Fruit fly (Drosophila melanogaster) whole organism, embryonic: Measurements from ENCODE around the gene Nasp.
A peak's percentile ranks its signal among the peaks of the same experiment; 100 is the strongest.

Source experiments
- Antp ChIP-seq: fragments of 200-800 bp; sonication (Bioruptor generic); optimal IDR thresholded peaks from 3 replicates; lab custom pipeline; 2016; ENCODE audit warnings: missing biosample characterization, missing genetic modification characterization
- Atf3 ChIP-seq: fragments of 200-800 bp; sonication (Bioruptor generic); optimal IDR thresholded peaks from 3 replicates; lab custom pipeline; 2016; ENCODE audit warnings: missing biosample characterization, missing genetic modification characterization
- CG11695 ChIP-seq: fragments of 200-800 bp; sonication (Bioruptor generic); IDR thresholded peaks from 3 replicates; pipeline ENCODE4 v1.3.6; 2022; ENCODE audit warnings: missing biosample characterization, missing genetic modification characterization
- CG12219 ChIP-seq: fragments of 200-800 bp; sonication (Bioruptor generic); optimal IDR thresholded peaks from 3 replicates; lab custom pipeline; 2018; ENCODE audit warnings: missing biosample characterization, mild to moderate bottlenecking, missing genetic modification characterization
- CG13287 ChIP-seq: fragments of 200-800 bp; sonication (Bioruptor generic); IDR thresholded peaks from 2 replicates; pipeline ENCODE4 v1.3.6; 2022; ENCODE audit warnings: missing biosample characterization, missing genetic modification characterization; ENCODE audit not compliant: partially characterized antibody
- CG14860 ChIP-seq: fragments of 200-800 bp; sonication (Bioruptor generic); IDR thresholded peaks from 3 replicates; pipeline ENCODE4 v1.3.6; 2022; ENCODE audit warnings: missing biosample characterization, missing genetic modification characterization; ENCODE audit not compliant: partially characterized antibody
- CG1529 ChIP-seq: fragments of 200-800 bp; sonication (Bioruptor generic); optimal IDR thresholded peaks from 3 replicates; lab custom pipeline; 2018; ENCODE audit warnings: missing biosample characterization, missing genetic modification characterization
- CG1602 ChIP-seq: fragments of 200-800 bp; sonication (Bioruptor generic); optimal IDR thresholded peaks from 3 replicates; lab custom pipeline; 2016; ENCODE audit warnings: missing biosample characterization, missing genetic modification characterization
- CG1647 ChIP-seq: fragments of 200-800 bp; sonication (Bioruptor generic); optimal IDR thresholded peaks from 3 replicates; lab custom pipeline; 2016; ENCODE audit warnings: missing biosample characterization, missing genetic modification characterization
- CG17912 ChIP-seq: fragments of 200-800 bp; sonication (Bioruptor generic); optimal IDR thresholded peaks from 2 replicates; lab custom pipeline; 2018; ENCODE audit warnings: missing biosample characterization, mild to moderate bottlenecking, missing genetic modification characterization
- CG31224 ChIP-seq: fragments of 200-800 bp; sonication (Bioruptor generic); IDR thresholded peaks from 2 replicates; pipeline ENCODE4 v1.3.6; 2022; ENCODE audit warnings: missing biosample characterization, missing genetic modification characterization
- CG34224 ChIP-seq: fragments of 200-800 bp; sonication (Bioruptor generic); IDR thresholded peaks from 3 replicates; pipeline ENCODE4 v1.3.6; 2022; ENCODE audit warnings: missing biosample characterization, missing genetic modification characterization; ENCODE audit not compliant: partially characterized antibody
- CG43689 ChIP-seq: fragments of 200-800 bp; sonication (Bioruptor generic); IDR thresholded peaks from 2 replicates; pipeline ENCODE4 v1.3.6; 2022; ENCODE audit warnings: missing biosample characterization, missing genetic modification characterization
- CG4730 ChIP-seq: fragments of 200-800 bp; sonication (Bioruptor generic); IDR thresholded peaks from 2 replicates; pipeline ENCODE4 v1.3.6; 2022; ENCODE audit warnings: missing biosample characterization, missing genetic modification characterization
- CG5245 ChIP-seq: fragments of 200-800 bp; sonication (Bioruptor generic); optimal IDR thresholded peaks from 3 replicates; lab custom pipeline; 2016; ENCODE audit warnings: missing biosample characterization, missing genetic modification characterization
- CG7556 ChIP-seq: fragments of 200-800 bp; sonication (Bioruptor generic); optimal IDR thresholded peaks from 2 replicates; lab custom pipeline; 2017; ENCODE audit warnings: missing biosample characterization, mild to moderate bottlenecking, missing genetic modification characterization
- CkIIα-i1 ChIP-seq: fragments of 200-800 bp; sonication (Bioruptor generic); IDR thresholded peaks from 2 replicates; pipeline ENCODE4 v1.3.6; 2022; ENCODE audit warnings: missing biosample characterization, missing genetic modification characterization
- CoRest ChIP-seq: fragments of 200-800 bp; sonication (Bioruptor generic); optimal IDR thresholded peaks from 3 replicates; lab custom pipeline; 2018; ENCODE audit warnings: missing biosample characterization, mild to moderate bottlenecking, missing genetic modification characterization, moderate library complexity
- Deaf1 ChIP-seq: fragments of 200-800 bp; optimal IDR thresholded peaks from 3 replicates; lab custom pipeline; 2019; ENCODE audit warnings: missing biosample characterization, mild to moderate bottlenecking, missing genetic modification characterization, moderate library complexity
- Doc2 ChIP-seq: fragments of 200-800 bp; sonication (Bioruptor generic); IDR thresholded peaks from 2 replicates; pipeline ENCODE4 v1.3.6; 2022; ENCODE audit warnings: missing biosample characterization, missing genetic modification characterization
- Gug ChIP-seq: fragments of 200-800 bp; sonication (Bioruptor generic); IDR thresholded peaks from 4 replicates; pipeline ENCODE4 v1.3.6; 2022; ENCODE audit warnings: missing biosample characterization, missing genetic modification characterization
- MESR4 ChIP-seq: fragments of 200-800 bp; sonication (Bioruptor generic); optimal IDR thresholded peaks from 2 replicates; lab custom pipeline; 2018; ENCODE audit warnings: missing biosample characterization, mild to moderate bottlenecking, missing genetic modification characterization, moderate library complexity
- Mad ChIP-seq: fragments of 200-800 bp; sonication (Bioruptor generic); optimal IDR thresholded peaks from 2 replicates; lab custom pipeline; 2016; ENCODE audit warnings: missing biosample characterization, missing genetic modification characterization
- Mes4 ChIP-seq: fragments of 200-800 bp; sonication (Bioruptor generic); optimal IDR thresholded peaks from 2 replicates; lab custom pipeline; 2016; ENCODE audit warnings: missing biosample characterization, missing genetic modification characterization
- Mrtf ChIP-seq: fragments of 200-800 bp; sonication (Bioruptor generic); IDR thresholded peaks from 3 replicates; pipeline ENCODE4 v1.3.6; 2022; ENCODE audit warnings: missing biosample characterization, missing genetic modification characterization
- NFAT ChIP-seq: fragments of 200-800 bp; sonication (Bioruptor generic); IDR thresholded peaks from 2 replicates; pipeline ENCODE4 v1.3.6; 2022; ENCODE audit warnings: missing biosample characterization, missing genetic modification characterization
- Poxn ChIP-seq: fragments of 200-800 bp; sonication (Bioruptor generic); IDR thresholded peaks from 2 replicates; pipeline ENCODE4 v1.3.6; 2022; ENCODE audit warnings: missing biosample characterization, missing genetic modification characterization
- Scr ChIP-seq: fragments of 200-800 bp; sonication (Bioruptor generic); IDR thresholded peaks from 2 replicates; pipeline ENCODE4 v1.3.6; 2022; ENCODE audit warnings: missing biosample characterization, missing genetic modification characterization; ENCODE audit not compliant: partially characterized antibody
- al ChIP-seq: fragments of 200-800 bp; sonication (Bioruptor generic); IDR thresholded peaks from 2 replicates; pipeline ENCODE4 v1.3.6; 2022; ENCODE audit warnings: missing biosample characterization, missing genetic modification characterization
- bcd ChIP-seq: fragments of 200-800 bp; sonication (Bioruptor generic); optimal IDR thresholded peaks from 2 replicates; lab custom pipeline; 2017; ENCODE audit warnings: missing biosample characterization, mild to moderate bottlenecking, missing genetic modification characterization
- cad ChIP-seq: fragments of >200 bp; optimal IDR thresholded peaks from 2 replicates; lab custom pipeline; 2017; ENCODE audit warnings: missing biosample characterization, missing genetic modification characterization
- dmrt99B ChIP-seq: fragments of 200-800 bp; sonication (Bioruptor generic); optimal IDR thresholded peaks from 2 replicates; lab custom pipeline; 2018; ENCODE audit warnings: missing biosample characterization, mild to moderate bottlenecking, missing genetic modification characterization, moderate library complexity
- gem ChIP-seq: fragments of 200-800 bp; sonication (Bioruptor generic); optimal IDR thresholded peaks from 2 replicates; lab custom pipeline; 2019; ENCODE audit warnings: missing biosample characterization, mild to moderate bottlenecking, missing genetic modification characterization, moderate library complexity
- grau ChIP-seq: fragments of 200-800 bp; optimal IDR thresholded peaks from 3 replicates; lab custom pipeline; 2019; ENCODE audit warnings: missing biosample characterization, mild to moderate bottlenecking, missing genetic modification characterization, moderate library complexity
- hkb ChIP-seq, 2 experiments: fragments of 200-800 bp in 1 of 2; fragments of >200 bp in 1 of 2; sonication (Bioruptor generic) in 1 of 2; IDR thresholded peaks in 1 of 2; optimal IDR thresholded peaks in 1 of 2; 2 replicates each; pipeline versions ENCODE4 v1.3.6 to Lab custom; 2017 to 2022; ENCODE audit warnings: missing biosample characterization in 1 of 2, missing genetic modification characterization in 1 of 2
- insv ChIP-seq, 2 experiments: fragments of 200-800 bp; sonication (Bioruptor generic); optimal IDR thresholded peaks; 3 replicates each; lab custom pipeline; 2016 to 2018; ENCODE audit warnings: missing biosample characterization in 2 of 2, missing genetic modification characterization in 2 of 2
- jing ChIP-seq: fragments of 200-800 bp; sonication (Bioruptor generic); optimal IDR thresholded peaks from 2 replicates; lab custom pipeline; 2018; ENCODE audit warnings: missing biosample characterization, mild to moderate bottlenecking, missing genetic modification characterization
- luna ChIP-seq: fragments of 200-800 bp; sonication (Bioruptor generic); optimal IDR thresholded peaks from 2 replicates; lab custom pipeline; 2016; ENCODE audit warnings: missing biosample characterization, missing genetic modification characterization
- mirr ChIP-seq: fragments of 200-800 bp; sonication (Bioruptor generic); optimal IDR thresholded peaks from 3 replicates; lab custom pipeline; 2018; ENCODE audit warnings: missing biosample characterization, mild to moderate bottlenecking, missing genetic modification characterization
- nerfin-2 ChIP-seq: fragments of 200-800 bp; sonication (Bioruptor generic); IDR thresholded peaks from 2 replicates; pipeline ENCODE4 v1.3.6; 2022; ENCODE audit warnings: missing biosample characterization, missing genetic modification characterization; ENCODE audit not compliant: partially characterized antibody
- odd ChIP-seq: fragments of 200-800 bp; sonication (Bioruptor generic); optimal IDR thresholded peaks from 2 replicates; lab custom pipeline; 2017; ENCODE audit warnings: missing biosample characterization, mild to moderate bottlenecking, missing genetic modification characterization
- p53 ChIP-seq: fragments of 200-800 bp; sonication (Bioruptor generic); optimal IDR thresholded peaks from 2 replicates; lab custom pipeline; 2016; ENCODE audit warnings: missing biosample characterization, missing genetic modification characterization
- ranshi ChIP-seq: fragments of 200-800 bp; sonication (Bioruptor generic); IDR thresholded peaks from 2 replicates; pipeline ENCODE4 v1.3.6; 2022; ENCODE audit warnings: missing biosample characterization, missing genetic modification characterization
- sc ChIP-seq, 3 experiments: fragments of >200 bp in 2 of 3; fragments of 200-800 bp in 1 of 3; sonication (Bioruptor generic) in 1 of 3; optimal IDR thresholded peaks; 2 replicates in 2 of 3; 3 replicates in 1 of 3; lab custom pipeline; 2017; ENCODE audit warnings: mild to moderate bottlenecking in 1 of 3, missing biosample characterization in 1 of 3, missing genetic modification characterization in 1 of 3, missing genetic modification reagents in 1 of 3
- slbo ChIP-seq: fragments of 200-800 bp; sonication (Bioruptor generic); IDR thresholded peaks from 2 replicates; pipeline ENCODE4 v1.3.6; 2022; ENCODE audit warnings: missing biosample characterization, missing genetic modification characterization
- ssp ChIP-seq: fragments of 200-800 bp; sonication (Bioruptor generic); IDR thresholded peaks from 2 replicates; pipeline ENCODE4 v1.3.6; 2022; ENCODE audit warnings: missing biosample characterization, missing genetic modification characterization
- trem ChIP-seq: fragments of 200-800 bp; optimal IDR thresholded peaks from 3 replicates; lab custom pipeline; 2019; ENCODE audit warnings: missing biosample characterization, mild to moderate bottlenecking, missing genetic modification characterization, moderate library complexity
- zen ChIP-seq: fragments of 200-800 bp; sonication (Bioruptor generic); optimal IDR thresholded peaks from 3 replicates; lab custom pipeline; 2018; ENCODE audit warnings: missing biosample characterization, mild to moderate bottlenecking, missing genetic modification characterization, moderate library complexity

Gene Nasp

dm6 chr3R:8731597-8732263 is 15.9 kb upstream of the Nasp start, which contains the start of the genes M1BP and CG8202 (continued):
- TF ChIP-seq zen (tag; lab: Kevin White, UChicago) (peak; percentile 83), odd (GFP tag; lab: Kevin White, UChicago) (peak; percentile 92), dmrt99B (tag; lab: Kevin White, UChicago) (peak; percentile 91), MESR4 (GFP tag; lab: Kevin White, UChicago) (peak; percentile 40), al (peak; percentile 73), Mad (peak; percentile 70), trem (tag; lab: Kevin White, UChicago) (peak; percentile 87), grau (tag; lab: Kevin White, UChicago) (peak; percentile 94), slbo (GFP tag; lab: Robert Waterston, UW) (peak; percentile 85), CG11695 (GFP tag; lab: Robert Waterston, UW) (peak; percentile 70; the same call in 2 of the 3 replicates), Antp (GFP tag; lab: Kevin White, UChicago) (peak; percentile 71), Doc2 (GFP tag; lab: Robert Waterston, UW) (peak; percentile 34; the same call in 1 of the 2 replicates), CG7556 (GFP tag; lab: Kevin White, UChicago) (peak; percentile 96), insv (GFP tag; optimal IDR thresholded peaks at IDR 0.05; lab: Kevin White, UChicago) (peak in 1 of 2 experiments; percentile 74), cad (GFP tag; lab: Kevin White, UChicago) (no peak), CG14860 (GFP tag; lab: Robert Waterston, UW) (no peak), CG31224 (GFP tag; lab: Robert Waterston, UW) (peak; percentile 52), CG12219 (GFP tag; lab: Kevin White, UChicago) (peak; percentile 53), CG1529 (GFP tag; lab: Kevin White, UChicago) (peak; percentile 64), CG13287 (GFP tag; lab: Robert Waterston, UW) (no peak), CkIIα-i1 (GFP tag; lab: Robert Waterston, UW) (0 out of 2 replicates have a peak, but pooled peaks have one; percentile 7), sc (optimal IDR thresholded peaks at IDR 0.05; lab: Kevin White, UChicago) (no peak), sc (GFP tag; optimal IDR thresholded peaks at IDR 0.05; lab: Kevin White, UChicago) (peak; percentile 86), jing (GFP tag; lab: Kevin White, UChicago) (no peak), CG34224 (no peak), CG4730 (GFP tag; lab: Robert Waterston, UW) (peak; percentile 71), ssp (GFP tag; lab: Robert Waterston, UW) (peak; percentile 56; the same call in 1 of the 2 replicates), Deaf1 (tag; lab: Kevin White, UChicago) (no peak), Mes4 (GFP tag; lab: Kevin White, UChicago) (peak; percentile 47), CG1602 (GFP tag; lab: Kevin White, UChicago) (peak; percentile 88), Poxn (no peak), bcd (GFP tag; lab: Kevin White, UChicago) (peak; percentile 90), CG17912 (peak; percentile 68), nerfin-2 (no peak), NFAT (peak; percentile 81), gem (tag; lab: Kevin White, UChicago) (peak; percentile 96), p53 (GFP tag; lab: Kevin White, UChicago) (no peak), CoRest (peak; percentile 97), Atf3 (GFP tag; lab: Kevin White, UChicago) (no peak), luna (GFP tag; lab: Kevin White, UChicago) (no peak), mirr (GFP tag; lab: Kevin White, UChicago) (peak; percentile 56), CG1647 (GFP tag; lab: Kevin White, UChicago) (no peak), Gug (peak; percentile 75), CG5245 (GFP tag; lab: Kevin White, UChicago) (peak; percentile 76), CG43689 (peak; percentile 57; the same call in 1 of the 2 replicates), Mrtf (GFP tag; lab: Robert Waterston, UW) (peak; percentile 74; the same call in 2 of the 3 replicates), Scr (no peak), ranshi (peak; percentile 92), hkb (optimal IDR thresholded peaks at IDR 0.05; lab: Kevin White, UChicago) (no peak), hkb (GFP tag; IDR thresholded peaks at IDR 0.05; lab: Robert Waterston, UW) (peak; percentile 77)
